Fruit fly (Drosophila melanogaster): ENCODE measurements around the gene Hsp68.
A peak's percentile ranks its signal among the peaks of the same experiment; 100 is the strongest.

The Hsp68 gene

dm6 chr3R:24105312-24105902 is 48.3 kb upstream of the Hsp68 start, which contains the start of gene Syx1A (continued):
- TF ChIP-seq Hr51 (GFP tag; optimal IDR thresholded peaks at IDR 0.05) (peak in 1 of 2 experiments; percentile 29), CG3281 (GFP tag; optimal IDR thresholded peaks at IDR 0.05) (peak; percentile 55), CG7839 (tag; optimal IDR thresholded peaks at IDR 0.05) (peak; percentile 25), pan (optimal IDR thresholded peaks at IDR 0.05) (no peak), pan (GFP tag; optimal IDR thresholded peaks at IDR 0.05 in 1 of 2, IDR thresholded peaks at IDR 0.05 in 1 of 2) (no peak), stwl (tag; optimal IDR thresholded peaks at IDR 0.05) (peak; percentile 44), Taf1 (GFP tag; IDR thresholded peaks at IDR 0.05) (no peak), PHDP (tag; optimal IDR thresholded peaks at IDR 0.05) (peak; percentile 33), Mad (GFP tag; optimal IDR thresholded peaks at IDR 0.05) (peak; percentile 0), BtbVII (GFP tag; optimal IDR thresholded peaks at IDR 0.05) (peak; percentile 36), H15 (GFP tag; IDR thresholded peaks at IDR 0.05) (no peak), CG4404 (GFP tag; IDR thresholded peaks at IDR 0.05) (no peak), NfI (GFP tag; optimal IDR thresholded peaks at IDR 0.05) (peak; percentile 29), Lhr (GFP tag; optimal IDR thresholded peaks at IDR 0.05) (peak; percentile 87), CG1233 (GFP tag; optimal IDR thresholded peaks at IDR 0.05) (peak; percentile 11), run (tag; optimal IDR thresholded peaks at IDR 0.05) (peak; percentile 5), CG17359 (tag; optimal IDR thresholded peaks at IDR 0.05) (peak; percentile 4), CG1647 (GFP tag; optimal IDR thresholded peaks at IDR 0.05) (no peak), CrebB (tag; optimal IDR thresholded peaks at IDR 0.05) (peak; percentile 61), pum (GFP tag; optimal IDR thresholded peaks at IDR 0.05) (no peak), Jarid2 (GFP tag; optimal IDR thresholded peaks at IDR 0.05) (peak; percentile 91), nom (GFP tag; optimal IDR thresholded peaks at IDR 0.05) (peak; percentile 37), CG6854 (GFP tag; optimal IDR thresholded peaks at IDR 0.05) (peak; percentile 59), CG12071 (GFP tag; optimal IDR thresholded peaks at IDR 0.05) (peak; percentile 22), Myb (GFP tag; optimal IDR thresholded peaks at IDR 0.05) (peak; percentile 11), CG13296 (GFP tag; optimal IDR thresholded peaks at IDR 0.05) (peak; percentile 46), dati (GFP tag; IDR thresholded peaks at IDR 0.05) (no peak), phol (tag; optimal IDR thresholded peaks at IDR 0.05) (peak; percentile 20), CG10959 (GFP tag; IDR thresholded peaks at IDR 0.05) (no peak), Sox102F (GFP tag; optimal IDR thresholded peaks at IDR 0.05) (no peak), CG10431 (GFP tag; optimal IDR thresholded peaks at IDR 0.05) (peak; percentile 10), caup (GFP tag; optimal IDR thresholded peaks at IDR 0.05; ENCODE audit: severe bottlenecking) (peak; percentile 28), CG2120 (GFP tag; optimal IDR thresholded peaks at IDR 0.05) (peak; percentile 22), CG14710 (tag; optimal IDR thresholded peaks at IDR 0.05) (peak; percentile 27), bbx (GFP tag; IDR thresholded peaks at IDR 0.05; ENCODE audit: partially characterized antibody) (no peak), pfk (GFP tag; optimal IDR thresholded peaks at IDR 0.05) (no peak), HLHmδ (GFP tag; optimal IDR thresholded peaks at IDR 0.05) (peak; percentile 10), cwo (GFP tag; optimal IDR thresholded peaks at IDR 0.05) (peak; percentile 26), Hand (GFP tag; optimal IDR thresholded peaks at IDR 0.05) (peak; percentile 2), HmgD (GFP tag; optimal IDR thresholded peaks at IDR 0.05) (peak; percentile 1), dm (GFP tag; optimal IDR thresholded peaks at IDR 0.05) (peak; percentile 35), CG1603 (tag; optimal IDR thresholded peaks at IDR 0.05) (peak; percentile 75), CG18599 (GFP tag; optimal IDR thresholded peaks at IDR 0.05) (peak; percentile 47), luna (GFP tag; optimal IDR thresholded peaks at IDR 0.05) (no peak), YL-1 (GFP tag; optimal IDR thresholded peaks at IDR 0.05) (peak; percentile 27), CG10209 (GFP tag; optimal IDR thresholded peaks at IDR 0.05) (no peak), pzg (GFP tag; optimal IDR thresholded peaks at IDR 0.05) (peak; percentile 92), Nf-YC (tag; optimal IDR thresholded peaks at IDR 0.05) (peak; percentile 44)

All from whole organism, embryonic.